Worm (Caenorhabditis elegans): ENCODE measurements around the gene R05D3.12.

Gene R05D3.12

DNA sequence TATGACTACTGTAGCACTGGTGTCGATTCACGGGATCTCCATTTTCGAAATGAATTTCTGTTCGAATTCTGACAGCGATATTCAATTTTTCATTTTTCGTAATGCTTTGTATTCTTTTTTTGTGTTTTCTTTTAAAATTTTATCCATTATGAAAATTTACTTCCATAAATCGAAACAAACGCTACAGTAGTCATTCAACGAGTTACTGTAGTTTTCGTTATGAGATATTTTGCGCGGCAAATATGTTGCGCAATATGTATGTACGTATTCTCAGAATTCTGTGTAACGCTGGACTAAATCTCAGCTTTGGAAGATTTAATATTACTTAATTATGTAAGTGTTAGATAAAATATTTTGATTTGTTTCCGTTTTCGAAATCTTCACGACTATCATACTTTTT, 11.6 kb upstream of the R05D3.12 start:
- no peak for TF ChIP-seq mxl-1 (tag; optimal IDR thresholded peaks at IDR 0.05)
- TF ChIP-seq nhr-179 (tag; optimal IDR thresholded peaks at IDR 0.05): no peak
- no peak for TF ChIP-seq ceh-40 (GFP tag; IDR thresholded peaks at IDR 0.05)
- no peak for TF ChIP-seq mes-4 (tag; optimal IDR thresholded peaks at IDR 0.05)
- no peak for TF ChIP-seq hrde-1 (tag; optimal IDR thresholded peaks at IDR 0.05; ENCODE audit: borderline replicate concordance)
- no peak for TF ChIP-seq Y53G8AR.9 (GFP tag; conservative IDR thresholded peaks at IDR 0.05)
- no peak for TF ChIP-seq Y95B8A.8 (GFP tag; IDR thresholded peaks at IDR 0.05)
- no peak for TF ChIP-seq bed-2 (GFP tag; IDR thresholded peaks at IDR 0.05)
- no peak for TF ChIP-seq cebp-2 (GFP tag; IDR thresholded peaks at IDR 0.05)
- no peak for TF ChIP-seq unc-62 (GFP tag; optimal IDR thresholded peaks at IDR 0.05)
- TF ChIP-seq ceh-27 (GFP tag; optimal IDR thresholded peaks at IDR 0.05): no peak

DNA sequence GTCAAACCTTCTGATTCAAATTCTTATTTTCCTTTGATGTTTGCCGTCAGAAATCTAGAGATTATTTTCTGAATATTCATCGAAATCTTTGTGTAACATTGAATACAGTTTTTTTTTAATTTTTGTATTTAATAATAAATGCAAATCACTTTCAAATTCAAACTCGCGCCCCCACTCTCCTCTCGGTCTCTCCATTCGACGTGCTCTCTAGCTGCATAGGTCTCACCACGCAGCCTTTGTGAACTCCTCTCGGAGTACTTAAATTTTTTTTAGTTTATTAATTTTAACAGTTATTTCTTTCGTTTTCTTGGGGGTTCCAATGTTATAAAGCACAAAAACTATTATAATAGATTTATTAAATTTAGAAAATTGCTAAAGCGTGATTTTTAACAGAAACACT, 10.6 kb upstream of the R05D3.12 start:
- TF ChIP-seq attf-3 (GFP tag; conservative IDR thresholded peaks at IDR 0.05): no peak
- TF ChIP-seq hsf-1 (GFP tag; IDR thresholded peaks at IDR 0.05): no peak
- TF ChIP-seq hmg-1.2 (GFP tag; IDR thresholded peaks at IDR 0.05): peak; percentile 71
- no peak for TF ChIP-seq rcor-1 (GFP tag; IDR thresholded peaks at IDR 0.05)
- no peak for TF ChIP-seq nhr-80 (tag; optimal IDR thresholded peaks at IDR 0.05)
- no peak for TF ChIP-seq B0035.1 (tag; optimal IDR thresholded peaks at IDR 0.05)
- no peak for TF ChIP-seq xnd-1 (tag; optimal IDR thresholded peaks at IDR 0.05)
- TF ChIP-seq snpc-1.3 (tag; optimal IDR thresholded peaks at IDR 0.05; ENCODE audit: insufficient read depth): peak; percentile 54
- peak; percentile 64 for TF ChIP-seq lin-54 (GFP tag; optimal IDR thresholded peaks at IDR 0.05)
- TF ChIP-seq lsl-1 (GFP tag; optimal IDR thresholded peaks at IDR 0.05): peak; percentile 38
- TF ChIP-seq Y79H2A.3 (GFP tag; conservative IDR thresholded peaks at IDR 0.05): no peak
- no peak for TF ChIP-seq aptf-3 (GFP tag; IDR thresholded peaks at IDR 0.05)
- TF ChIP-seq bed-2 (GFP tag; IDR thresholded peaks at IDR 0.05): no peak
- TF ChIP-seq F37B4.10 (GFP tag; IDR thresholded peaks at IDR 0.05): no peak
- TF ChIP-seq madf-6 (GFP tag; IDR thresholded peaks at IDR 0.05): peak; percentile 28; the same call in 1 of the 2 replicates
- peak; percentile 60 for TF ChIP-seq efl-1 (GFP tag; optimal IDR thresholded peaks at IDR 0.05)
- TF ChIP-seq Y95B8A.8 (GFP tag; IDR thresholded peaks at IDR 0.05): no peak
- TF ChIP-seq F33H1.4 (GFP tag; IDR thresholded peaks at IDR 0.05): peak; percentile 69
- no peak for TF ChIP-seq ztf-28 (GFP tag; IDR thresholded peaks at IDR 0.05)
- TF ChIP-seq hlh-26 (GFP tag; conservative IDR thresholded peaks at IDR 0.05): no peak
- no peak for TF ChIP-seq F39B2.1 (GFP tag; IDR thresholded peaks at IDR 0.05)

ce11 chrIII:8370846-8371257, 9.9 kb upstream of the R05D3.12 start:
- TF ChIP-seq sptf-2 (GFP tag; optimal IDR thresholded peaks at IDR 0.05): no peak
- peak; percentile 24 for TF ChIP-seq ztf-26 (tag; optimal IDR thresholded peaks at IDR 0.05)
- no peak for TF ChIP-seq cebp-1 (GFP tag; IDR thresholded peaks at IDR 0.05)
- TF ChIP-seq cebp-1 (tag; optimal IDR thresholded peaks at IDR 0.05): peak; percentile 68
- no peak for TF ChIP-seq pbrm-1 (GFP tag; IDR thresholded peaks at IDR 0.05)
- no peak for TF ChIP-seq efl-1 (GFP tag; optimal IDR thresholded peaks at IDR 0.05)
- TF ChIP-seq attf-5 (GFP tag; optimal IDR thresholded peaks at IDR 0.05): peak; percentile 4
- no peak for TF ChIP-seq Y53F4B.3 (GFP tag; IDR thresholded peaks at IDR 0.05)
- TF ChIP-seq dpff-1 (tag; optimal IDR thresholded peaks at IDR 0.05): no peak
- TF ChIP-seq K11D2.4 (GFP tag; IDR thresholded peaks at IDR 0.05): no peak
- no peak for TF ChIP-seq Y53G8AR.9 (GFP tag; conservative IDR thresholded peaks at IDR 0.05)
- TF ChIP-seq madf-6 (GFP tag; IDR thresholded peaks at IDR 0.05): no peak
- no peak for TF ChIP-seq bed-2 (GFP tag; IDR thresholded peaks at IDR 0.05)
- no peak for TF ChIP-seq snpc-1.1 (tag; optimal IDR thresholded peaks at IDR 0.05; ENCODE audit: insufficient read depth)
- TF ChIP-seq hmg-1.2 (GFP tag; IDR thresholded peaks at IDR 0.05): peak; percentile 66; the same call in 1 of the 2 replicates
- no peak for TF ChIP-seq C06A6.2 (GFP tag; conservative IDR thresholded peaks at IDR 0.05)
- no peak for TF ChIP-seq T07F8.4 (tag; optimal IDR thresholded peaks at IDR 0.05)
- TF ChIP-seq die-1 (tag; optimal IDR thresholded peaks at IDR 0.05): no peak
- TF ChIP-seq aptf-3 (GFP tag; IDR thresholded peaks at IDR 0.05): no peak
- no peak for TF ChIP-seq rpc-1 (optimal IDR thresholded peaks at IDR 0.05)
- no peak for TF ChIP-seq rpc-1 (tag; optimal IDR thresholded peaks at IDR 0.05)
- no peak for TF ChIP-seq atf-7 (tag; optimal IDR thresholded peaks at IDR 0.05)
- no peak for TF ChIP-seq attf-3 (GFP tag; conservative IDR thresholded peaks at IDR 0.05)
- peak; percentile 61 for TF ChIP-seq nhr-80 (tag; optimal IDR thresholded peaks at IDR 0.05)
- TF ChIP-seq unc-130 (GFP tag; optimal IDR thresholded peaks at IDR 0.05): no peak
- no peak for TF ChIP-seq ceh-27 (GFP tag; optimal IDR thresholded peaks at IDR 0.05)
